Fruit fly (Drosophila melanogaster) whole organism, adult: ENCODE measurements around the gene CG14301.

Experiments used
- CG11617 ChIP-seq: fragments of 200-800 bp; sonication (Bioruptor generic); optimal IDR thresholded peaks from 2 replicates; lab custom pipeline; 2017; ENCODE audit warnings: mild to moderate bottlenecking, missing biosample characterization, missing genetic modification reagents, missing genetic modification characterization
- CG12768 ChIP-seq: fragments of 200-800 bp; sonication (Bioruptor generic); optimal IDR thresholded peaks from 2 replicates; lab custom pipeline; 2017; ENCODE audit warnings: missing biosample characterization, missing genetic modification characterization, mild to moderate bottlenecking, moderate library complexity, missing genetic modification reagents
- CG14711 ChIP-seq: fragments of 200-800 bp; sonication (Bioruptor generic); optimal IDR thresholded peaks from 2 replicates; lab custom pipeline; 2018; ENCODE audit warnings: missing biosample characterization, mild to moderate bottlenecking, missing genetic modification characterization, moderate library complexity
- CG1620 ChIP-seq: fragments of 200-800 bp; sonication (Bioruptor generic); optimal IDR thresholded peaks from 2 replicates; lab custom pipeline; 2016; ENCODE audit warnings: missing biosample characterization, missing genetic modification characterization
- CG33017 ChIP-seq: fragments of 200-800 bp; sonication (Bioruptor generic); optimal IDR thresholded peaks from 2 replicates; lab custom pipeline; 2018; ENCODE audit warnings: missing biosample characterization, mild to moderate bottlenecking, missing genetic modification characterization, moderate library complexity
- CG5204 ChIP-seq: fragments of 200-800 bp; sonication (Bioruptor generic); optimal IDR thresholded peaks from 2 replicates; lab custom pipeline; 2016; ENCODE audit warnings: missing biosample characterization, missing genetic modification characterization
- CG7045 ChIP-seq: fragments of 200-800 bp; sonication (Bioruptor generic); optimal IDR thresholded peaks from 2 replicates; lab custom pipeline; 2017; ENCODE audit warnings: missing biosample characterization, mild to moderate bottlenecking, missing genetic modification characterization
- CG7101 ChIP-seq: fragments of 200-800 bp; sonication (Bioruptor generic); optimal IDR thresholded peaks from 2 replicates; lab custom pipeline; 2018; ENCODE audit warnings: missing biosample characterization, mild to moderate bottlenecking, missing genetic modification characterization, moderate library complexity
- Clk ChIP-seq: fragments of 200-800 bp; sonication (Bioruptor generic); optimal IDR thresholded peaks from 2 replicates; lab custom pipeline; 2017; ENCODE audit warnings: missing biosample characterization, missing genetic modification characterization
- Crg-1 ChIP-seq: fragments of 200-800 bp; sonication (Bioruptor generic); optimal IDR thresholded peaks from 2 replicates; lab custom pipeline; 2016; ENCODE audit warnings: missing biosample characterization, missing genetic modification characterization
- Hr96 ChIP-seq: fragments of 200-800 bp; sonication (Bioruptor generic); optimal IDR thresholded peaks from 2 replicates; lab custom pipeline; 2016; ENCODE audit warnings: missing biosample characterization, missing genetic modification characterization
- Mnt ChIP-seq: fragments of 200-800 bp; sonication (Bioruptor generic); optimal IDR thresholded peaks from 2 replicates; lab custom pipeline; 2016; ENCODE audit warnings: missing biosample characterization, mild to moderate bottlenecking, missing genetic modification characterization
- bab1 ChIP-seq: fragments of 200-800 bp; sonication (Bioruptor generic); optimal IDR thresholded peaks from 3 replicates; lab custom pipeline; 2019; ENCODE audit warnings: missing biosample characterization, mild to moderate bottlenecking, missing genetic modification characterization, moderate library complexity
- cic ChIP-seq: fragments of 200-800 bp; sonication (Bioruptor generic); optimal IDR thresholded peaks from 2 replicates; lab custom pipeline; 2017; ENCODE audit warnings: missing biosample characterization, mild to moderate bottlenecking, missing genetic modification characterization, moderate library complexity
- cnc ChIP-seq, 2 experiments: fragments of >200 bp; optimal IDR thresholded peaks; 2 replicates each; lab custom pipeline; 2017
- kay ChIP-seq: fragments of 200-800 bp; sonication (Bioruptor generic); peaks from one replicate; lab custom pipeline; 2016; ENCODE audit warnings: missing biosample characterization, missing genetic modification characterization, borderline replicate concordance
- ovo ChIP-seq: fragments of 200-800 bp; sonication (Bioruptor generic); optimal IDR thresholded peaks from 2 replicates; lab custom pipeline; 2016; ENCODE audit warnings: missing biosample characterization, missing genetic modification characterization
- pad ChIP-seq: fragments of 200-800 bp; sonication (Bioruptor generic); optimal IDR thresholded peaks from 3 replicates; lab custom pipeline; 2017; ENCODE audit warnings: missing biosample characterization, missing genetic modification characterization, mild to moderate bottlenecking, moderate library complexity, missing genetic modification reagents
- tj ChIP-seq: fragments of 200-800 bp; sonication (Bioruptor generic); optimal IDR thresholded peaks from 3 replicates; lab custom pipeline; 2017; ENCODE audit warnings: missing biosample characterization, mild to moderate bottlenecking, missing genetic modification characterization, moderate library complexity
- toe ChIP-seq: fragments of 200-800 bp; sonication (Bioruptor generic); optimal IDR thresholded peaks from 2 replicates; lab custom pipeline; 2016; ENCODE audit warnings: missing biosample characterization, missing genetic modification characterization

CG14301 gene

DNA sequence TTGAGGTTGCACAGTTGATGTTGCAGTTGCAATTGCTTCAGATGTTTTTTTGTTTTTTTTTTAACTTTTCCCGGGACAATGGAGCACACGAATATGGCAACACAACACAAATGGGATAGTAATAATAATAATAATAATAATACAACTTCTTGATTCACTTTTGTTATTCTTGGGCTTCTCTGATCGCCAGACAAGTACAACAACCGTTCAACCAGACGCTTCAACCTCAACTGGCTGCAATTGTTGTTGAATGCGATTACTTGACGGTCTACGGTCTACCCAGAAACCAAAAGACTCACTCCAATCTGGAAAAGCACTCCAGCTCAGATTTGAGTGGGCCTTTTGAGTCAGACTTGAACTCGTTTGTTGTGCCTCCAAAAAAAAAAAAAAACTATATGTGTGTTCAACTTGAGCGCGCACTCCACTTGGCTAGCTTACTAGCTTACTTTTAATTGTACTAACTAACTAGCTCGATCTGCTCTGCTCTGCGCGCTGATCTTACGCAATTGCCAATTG, at the start of gene CG14301:
TSS of gene CG14301 (minus strand) at position 216 of the 516 bp plus-strand sequence.
- TF ChIP-seq CG7101 (tag; lab: Kevin White, UChicago), result no peak
- TF ChIP-seq CG5204 (GFP tag; lab: Kevin White, UChicago), result no peak
- no peak for TF ChIP-seq pad (GFP tag; lab: Kevin White, UChicago)
- TF ChIP-seq ovo, result no peak
- TF ChIP-seq Crg-1 (GFP tag; lab: Kevin White, UChicago), result no peak
- no peak for TF ChIP-seq bab1
- no peak for TF ChIP-seq cnc (optimal IDR thresholded peaks at IDR 0.05; lab: Kevin White, UChicago)
- no peak for TF ChIP-seq tj (GFP tag; lab: Kevin White, UChicago)
- TF ChIP-seq CG14711 (tag; lab: Kevin White, UChicago), result no peak
- TF ChIP-seq CG11617 (GFP tag; lab: Kevin White, UChicago), result no peak
- no peak for TF ChIP-seq cic (GFP tag; lab: Kevin White, UChicago)
- no peak for TF ChIP-seq Mnt (GFP tag; lab: Kevin White, UChicago)
- no peak for TF ChIP-seq CG33017

DNA sequence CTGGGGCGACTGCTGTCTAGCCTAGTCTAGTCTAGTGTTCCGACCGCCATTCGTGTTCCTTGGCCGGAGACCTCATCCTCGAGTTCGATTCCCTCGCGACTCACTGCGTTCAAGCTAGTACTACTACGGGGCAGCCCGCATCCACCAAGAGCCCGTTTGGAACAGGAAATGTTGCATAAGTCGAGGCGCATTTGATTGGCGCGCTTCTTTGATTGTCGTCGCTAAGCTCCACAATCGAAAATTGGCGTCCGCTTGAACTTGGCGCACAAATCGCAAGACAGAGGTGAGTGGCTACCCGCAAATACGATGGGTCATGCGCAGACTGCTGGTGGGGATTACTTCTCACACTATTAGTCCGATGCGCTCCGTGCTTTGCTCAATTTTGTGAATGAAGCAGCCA, 39.8 kb upstream of the CG14301 start:
- TF ChIP-seq Crg-1 (GFP tag; lab: Kevin White, UChicago) (no peak), CG7101 (tag; lab: Kevin White, UChicago) (no peak), CG11617 (GFP tag; lab: Kevin White, UChicago) (no peak), CG7045 (GFP tag; lab: Kevin White, UChicago) (no peak), CG5204 (GFP tag; lab: Kevin White, UChicago) (no peak), Hr96 (GFP tag; lab: Kevin White, UChicago) (no peak), Mnt (GFP tag; lab: Kevin White, UChicago) (no peak), kay (GFP tag; lab: Kevin White, UChicago) (no peak), cnc (optimal IDR thresholded peaks at IDR 0.05; lab: Kevin White, UChicago) (no peak), toe (no peak), pad (GFP tag; lab: Kevin White, UChicago) (no peak), CG14711 (tag; lab: Kevin White, UChicago) (no peak), CG12768 (no peak), CG1620 (GFP tag; lab: Kevin White, UChicago) (no peak), Clk (no peak), ovo (no peak), bab1 (no peak), cic (GFP tag; lab: Kevin White, UChicago) (no peak)

DNA sequence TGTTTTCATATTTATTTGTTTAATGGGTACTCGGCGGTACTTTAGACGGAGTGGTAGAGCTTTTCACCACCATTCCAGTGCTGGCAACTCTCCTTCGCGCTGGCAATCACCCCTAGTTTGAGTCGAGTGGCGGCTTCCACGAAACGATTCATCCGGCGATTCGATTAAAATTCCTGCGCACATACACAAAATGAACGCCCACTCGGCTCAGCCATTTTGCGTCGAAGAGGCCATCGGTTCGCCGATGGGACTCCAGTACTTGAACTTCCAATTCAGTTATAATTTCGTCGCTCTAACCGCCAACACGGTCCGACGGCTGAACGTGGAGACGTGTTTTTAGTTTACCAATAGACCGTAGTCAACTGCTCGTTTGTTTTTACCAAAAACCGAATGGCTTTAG, 39.1 kb upstream of the CG14301 start, which contains the start of the genes CG46318 and ChT:
TSS of gene CG46318 (plus strand) at position 273 of the 400 bp plus-strand sequence.
TSS of gene ChT (plus strand) at position 273 of the 400 bp plus-strand sequence.
- TF ChIP-seq pad (GFP tag; lab: Kevin White, UChicago) (peak; percentile 87), CG14711 (tag; lab: Kevin White, UChicago) (no peak)

DNA sequence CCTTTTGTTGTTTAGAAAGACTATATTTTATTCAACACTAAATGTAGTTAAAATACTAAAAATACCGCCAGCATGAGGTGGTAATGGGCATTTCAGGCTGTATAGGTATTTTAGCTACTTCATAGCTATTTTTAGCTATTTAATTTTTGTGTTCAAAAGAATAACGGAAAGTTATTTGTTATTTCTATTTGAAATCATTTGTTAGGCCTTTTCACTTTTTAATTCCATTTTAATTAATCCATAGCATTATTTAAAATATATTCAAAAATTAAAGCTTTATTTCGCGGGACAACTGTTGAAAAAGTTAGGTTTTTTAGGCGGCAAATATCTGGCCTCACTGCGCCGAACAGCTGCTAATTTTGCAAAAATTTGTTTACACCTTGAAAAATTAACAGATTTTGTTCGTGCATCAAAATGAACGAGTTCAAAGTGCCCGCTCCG, 36.3 kb upstream of the CG14301 start, which contains the start of the genes dind and CG7706:
TSS of gene dind (minus strand) at position 40 of the 441 bp plus-strand sequence.
TSS of gene CG7706 (plus strand) at position 319 of the 441 bp plus-strand sequence.
- no peak for TF ChIP-seq pad (GFP tag; lab: Kevin White, UChicago)
- no peak for TF ChIP-seq CG7045 (GFP tag; lab: Kevin White, UChicago)
- no peak for TF ChIP-seq cnc (optimal IDR thresholded peaks at IDR 0.05; lab: Kevin White, UChicago)
- TF ChIP-seq Mnt (GFP tag; lab: Kevin White, UChicago), result peak; percentile 2
- TF ChIP-seq CG1620 (GFP tag; lab: Kevin White, UChicago), result no peak
- TF ChIP-seq kay (GFP tag; lab: Kevin White, UChicago), result no peak
- no peak for TF ChIP-seq ovo
- TF ChIP-seq CG33017, result no peak
- TF ChIP-seq CG11617 (GFP tag; lab: Kevin White, UChicago), result no peak
- TF ChIP-seq CG7101 (tag; lab: Kevin White, UChicago), result peak; percentile 6
- no peak for TF ChIP-seq Clk
- TF ChIP-seq bab1, result no peak
- TF ChIP-seq Hr96 (GFP tag; lab: Kevin White, UChicago), result no peak
- TF ChIP-seq toe, result peak; percentile 12

DNA sequence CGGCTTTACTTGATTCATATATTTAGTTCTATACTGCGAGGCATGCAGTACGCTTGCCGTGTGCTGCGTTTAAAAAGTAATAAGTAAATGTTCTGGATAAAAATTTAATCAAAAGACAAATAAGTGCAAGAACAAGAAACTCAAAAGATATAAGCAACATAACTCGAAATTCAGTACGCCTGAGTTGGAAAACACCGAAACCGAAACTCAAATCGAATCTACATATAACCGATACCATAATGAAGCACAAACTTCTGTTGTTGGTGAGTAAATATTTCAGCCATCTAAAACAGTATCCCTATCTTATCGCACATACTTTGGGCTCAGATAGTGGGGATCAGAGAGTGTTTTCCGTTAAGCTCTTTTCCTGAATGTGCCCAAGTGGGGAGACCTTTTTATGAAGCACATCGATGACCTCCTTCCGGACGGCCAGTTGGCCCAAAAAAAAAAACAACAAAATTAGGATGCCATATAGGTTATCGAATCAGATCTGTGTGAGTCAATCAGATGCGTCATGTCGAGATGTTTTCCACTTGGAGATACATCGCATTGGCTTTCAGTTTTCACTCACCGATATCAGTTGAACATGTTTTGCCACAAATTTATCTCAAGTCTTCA, 30.0 kb upstream of the CG14301 start, which contains the start of gene CG31230:
TSS of gene CG31230 (plus strand) at position 568 of the 618 bp plus-strand sequence.
- TF ChIP-seq ovo (peak; percentile 10), kay (GFP tag; lab: Kevin White, UChicago) (no peak), bab1 (no peak), CG1620 (GFP tag; lab: Kevin White, UChicago) (no peak), CG7101 (tag; lab: Kevin White, UChicago) (no peak), cic (GFP tag; lab: Kevin White, UChicago) (peak; percentile 33), pad (GFP tag; lab: Kevin White, UChicago) (no peak), CG5204 (GFP tag; lab: Kevin White, UChicago) (no peak), CG11617 (GFP tag; lab: Kevin White, UChicago) (no peak), CG14711 (tag; lab: Kevin White, UChicago) (no peak), CG7045 (GFP tag; lab: Kevin White, UChicago) (no peak)

DNA sequence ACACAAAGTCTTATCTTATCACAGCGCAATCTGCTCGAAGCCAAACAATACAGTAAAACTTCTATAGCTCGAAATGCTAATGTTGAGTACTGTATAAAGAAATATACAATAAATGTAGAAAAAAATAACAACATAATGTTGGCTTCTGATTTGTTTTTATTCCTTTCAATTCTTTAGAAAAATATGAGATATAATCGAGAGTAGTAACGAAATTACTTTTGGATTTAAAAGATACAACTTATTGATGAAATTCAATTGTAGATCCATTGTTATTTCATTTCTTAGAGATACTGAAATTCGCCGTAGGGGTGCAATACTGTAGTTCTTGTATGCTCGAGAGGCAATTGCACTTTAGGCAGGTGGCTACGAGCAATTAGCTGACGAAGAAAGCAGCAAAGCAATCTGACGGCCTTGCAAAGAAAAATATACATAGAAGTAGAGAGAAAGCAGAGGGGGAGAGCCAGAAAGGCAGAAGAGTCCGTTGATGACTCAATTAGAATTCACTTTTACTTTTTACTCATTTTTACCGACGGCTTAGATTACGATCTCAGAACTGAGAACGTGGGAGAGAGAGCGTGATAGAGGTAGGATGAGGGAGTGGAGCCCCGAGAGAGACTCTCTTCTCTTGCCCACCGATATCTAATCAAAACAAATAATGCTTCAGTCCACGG, 29.3 kb upstream of the CG14301 start:
- TF ChIP-seq toe (peak; percentile 59), kay (GFP tag; lab: Kevin White, UChicago) (peak; percentile 76), bab1 (peak; percentile 84), Mnt (GFP tag; lab: Kevin White, UChicago) (no peak), CG7101 (tag; lab: Kevin White, UChicago) (peak; percentile 76), CG33017 (peak; percentile 55), pad (GFP tag; lab: Kevin White, UChicago) (peak; percentile 50), CG12768 (peak; percentile 13), CG7045 (GFP tag; lab: Kevin White, UChicago) (peak; percentile 76), CG14711 (tag; lab: Kevin White, UChicago) (peak; percentile 51), CG5204 (GFP tag; lab: Kevin White, UChicago) (no peak), CG1620 (GFP tag; lab: Kevin White, UChicago) (no peak)
